Fruit fly (Drosophila melanogaster) whole organism, prepupa: ENCODE data around the gene CG8034.
A peak's percentile ranks its signal among the peaks of the same experiment; 100 is the strongest.

Experiments used
- Blimp-1 ChIP-seq: fragments of 200-800 bp; sonication (Bioruptor generic); optimal IDR thresholded peaks from 3 replicates; lab custom pipeline; 2017; ENCODE audit warnings: missing biosample characterization, missing genetic modification characterization, mild to moderate bottlenecking, moderate library complexity, missing genetic modification reagents
- CG10631 ChIP-seq: fragments of 200-800 bp; sonication (Bioruptor generic); optimal IDR thresholded peaks from 2 replicates; lab custom pipeline; 2016; ENCODE audit warnings: missing biosample characterization, missing genetic modification characterization
- CG11294 ChIP-seq: fragments of 200-800 bp; sonication (Bioruptor generic); IDR thresholded peaks from 2 replicates; pipeline ENCODE4 v1.3.6; 2022; ENCODE audit warnings: missing biosample characterization, missing genetic modification characterization
- CG11762 ChIP-seq: fragments of 200-800 bp; sonication (Bioruptor generic); optimal IDR thresholded peaks from 3 replicates; lab custom pipeline; 2016; ENCODE audit warnings: missing biosample characterization, missing genetic modification characterization; ENCODE audit not compliant: insufficient read depth
- CG15336 ChIP-seq: fragments of 200-800 bp; sonication (Bioruptor generic); IDR thresholded peaks from 2 replicates; pipeline ENCODE4 v1.3.6; 2022; ENCODE audit warnings: missing biosample characterization, missing genetic modification characterization
- CG1621 ChIP-seq: fragments of 200-800 bp; sonication (Bioruptor generic); optimal IDR thresholded peaks from 3 replicates; lab custom pipeline; 2018; ENCODE audit warnings: missing biosample characterization, mild to moderate bottlenecking, missing genetic modification characterization
- CG16779 ChIP-seq: fragments of 200-800 bp; sonication (Bioruptor generic); optimal IDR thresholded peaks from 3 replicates; lab custom pipeline; 2017; ENCODE audit warnings: missing biosample characterization, mild to moderate bottlenecking, missing genetic modification characterization
- CG3032 ChIP-seq: fragments of 200-800 bp; optimal IDR thresholded peaks from 2 replicates; lab custom pipeline; 2019; ENCODE audit warnings: missing biosample characterization, mild to moderate bottlenecking, missing genetic modification characterization, moderate library complexity
- CG31627 ChIP-seq: fragments of 200-800 bp; sonication (Bioruptor generic); optimal IDR thresholded peaks from 3 replicates; lab custom pipeline; 2016; ENCODE audit warnings: missing biosample characterization, missing genetic modification characterization
- CG32006 ChIP-seq: fragments of 200-800 bp; sonication (Bioruptor generic); optimal IDR thresholded peaks from 3 replicates; lab custom pipeline; 2017; ENCODE audit warnings: missing biosample characterization, mild to moderate bottlenecking, missing genetic modification characterization
- CG34406 ChIP-seq: fragments of 200-800 bp; sonication (Bioruptor generic); optimal IDR thresholded peaks from 3 replicates; lab custom pipeline; 2016; ENCODE audit warnings: missing biosample characterization, missing genetic modification characterization
- CG3919 ChIP-seq: fragments of 200-800 bp; sonication (Bioruptor generic); optimal IDR thresholded peaks from 3 replicates; lab custom pipeline; 2016; ENCODE audit warnings: missing biosample characterization, missing genetic modification characterization
- CG4318 ChIP-seq: fragments of 200-800 bp; sonication (Bioruptor generic); optimal IDR thresholded peaks from 3 replicates; lab custom pipeline; 2017; ENCODE audit warnings: missing biosample characterization, mild to moderate bottlenecking, missing genetic modification characterization
- CG6163 ChIP-seq: fragments of 200-800 bp; sonication (Bioruptor generic); IDR thresholded peaks from 3 replicates; pipeline ENCODE4 v1.3.6; 2022; ENCODE audit warnings: missing biosample characterization, missing genetic modification characterization
- CG6276 ChIP-seq: fragments of 200-800 bp; sonication (Bioruptor generic); optimal IDR thresholded peaks from 2 replicates; lab custom pipeline; 2017; ENCODE audit warnings: missing biosample characterization, mild to moderate bottlenecking, missing genetic modification characterization
- CG6808 ChIP-seq: fragments of 200-800 bp; sonication (Bioruptor generic); optimal IDR thresholded peaks from 3 replicates; lab custom pipeline; 2017; ENCODE audit warnings: missing biosample characterization, missing genetic modification characterization, mild to moderate bottlenecking, moderate library complexity, missing genetic modification reagents
- CG8119 ChIP-seq: fragments of 200-800 bp; sonication (Bioruptor generic); IDR thresholded peaks from 3 replicates; pipeline ENCODE4 v1.3.6; 2022; ENCODE audit warnings: missing biosample characterization, missing genetic modification characterization
- Eip75B ChIP-seq: fragments of 200-800 bp; sonication (Bioruptor generic); optimal IDR thresholded peaks from 3 replicates; lab custom pipeline; 2016; ENCODE audit warnings: missing biosample characterization, missing genetic modification characterization
- Eip78C ChIP-seq: fragments of 200-800 bp; sonication (Bioruptor generic); peaks from one replicate; lab custom pipeline; 2016; ENCODE audit warnings: missing biosample characterization, missing genetic modification characterization
- Eip93F ChIP-seq: fragments of 200-800 bp; sonication (Bioruptor generic); optimal IDR thresholded peaks from 2 replicates; lab custom pipeline; 2016; ENCODE audit warnings: missing biosample characterization, mild to moderate bottlenecking, missing genetic modification characterization
- Ets96B ChIP-seq: fragments of 200-800 bp; optimal IDR thresholded peaks from 2 replicates; lab custom pipeline; 2019; ENCODE audit warnings: missing biosample characterization, mild to moderate bottlenecking, missing genetic modification characterization, moderate library complexity
- Gug ChIP-seq: fragments of 200-800 bp; sonication (Bioruptor generic); IDR thresholded peaks from 2 replicates; pipeline ENCODE4 v1.3.6; 2022; ENCODE audit warnings: missing biosample characterization, missing genetic modification characterization
- Hr4 ChIP-seq: fragments of 200-800 bp; sonication (Bioruptor generic); optimal IDR thresholded peaks from 3 replicates; lab custom pipeline; 2016; ENCODE audit warnings: missing biosample characterization, missing genetic modification characterization
- Lpt ChIP-seq: fragments of 200-800 bp; sonication (Bioruptor generic); optimal IDR thresholded peaks from 3 replicates; lab custom pipeline; 2016; ENCODE audit warnings: missing biosample characterization, missing genetic modification characterization
- OdsH ChIP-seq: fragments of 200-800 bp; sonication (Bioruptor generic); optimal IDR thresholded peaks from 3 replicates; lab custom pipeline; 2016; ENCODE audit warnings: missing biosample characterization, missing genetic modification characterization
- Smox ChIP-seq: fragments of 200-800 bp; sonication (Bioruptor generic); optimal IDR thresholded peaks from 3 replicates; lab custom pipeline; 2016; ENCODE audit warnings: missing biosample characterization, missing genetic modification characterization
- Sox102F ChIP-seq: fragments of 200-800 bp; sonication (Bioruptor generic); optimal IDR thresholded peaks from 2 replicates; lab custom pipeline; 2016; ENCODE audit warnings: missing biosample characterization, mild to moderate bottlenecking, missing genetic modification characterization
- Sox14 ChIP-seq: fragments of 200-800 bp; sonication (Bioruptor generic); optimal IDR thresholded peaks from 3 replicates; lab custom pipeline; 2016; ENCODE audit warnings: missing biosample characterization, missing genetic modification characterization
- Sox15 ChIP-seq: fragments of 200-800 bp; sonication (Bioruptor generic); optimal IDR thresholded peaks from 3 replicates; lab custom pipeline; 2016; ENCODE audit warnings: missing biosample characterization, missing genetic modification characterization
- achi ChIP-seq: fragments of 200-800 bp; sonication (Bioruptor generic); optimal IDR thresholded peaks from 3 replicates; lab custom pipeline; 2016; ENCODE audit warnings: missing biosample characterization, missing genetic modification characterization
- acj6 ChIP-seq: fragments of 200-800 bp; sonication (Bioruptor generic); optimal IDR thresholded peaks from 3 replicates; lab custom pipeline; 2016; ENCODE audit warnings: missing biosample characterization, missing genetic modification characterization
- cyc ChIP-seq: fragments of 200-800 bp; sonication (Bioruptor generic); optimal IDR thresholded peaks from 3 replicates; lab custom pipeline; 2016; ENCODE audit warnings: missing biosample characterization, missing genetic modification characterization
- dsx ChIP-seq: fragments of 200-800 bp; optimal IDR thresholded peaks from 3 replicates; lab custom pipeline; 2019; ENCODE audit warnings: missing biosample characterization, mild to moderate bottlenecking, missing genetic modification characterization, moderate library complexity; ENCODE audit not compliant: poor library complexity, severe bottlenecking
- eg ChIP-seq: fragments of 200-800 bp; sonication (Bioruptor generic); IDR thresholded peaks from 3 replicates; pipeline ENCODE4 v1.3.6; 2022; ENCODE audit warnings: missing biosample characterization, missing genetic modification characterization
- esn ChIP-seq: fragments of 200-800 bp; sonication (Bioruptor generic); optimal IDR thresholded peaks from 2 replicates; lab custom pipeline; 2016; ENCODE audit warnings: missing biosample characterization, mild to moderate bottlenecking, missing genetic modification characterization, moderate library complexity
- fd59A ChIP-seq: fragments of 200-800 bp; sonication (Bioruptor generic); optimal IDR thresholded peaks from 2 replicates; lab custom pipeline; 2017; ENCODE audit warnings: missing biosample characterization, mild to moderate bottlenecking, missing genetic modification characterization, missing genetic modification reagents
- fd85E ChIP-seq: fragments of 200-800 bp; sonication (Bioruptor generic); optimal IDR thresholded peaks from 3 replicates; lab custom pipeline; 2016; ENCODE audit warnings: missing biosample characterization, missing genetic modification characterization
- fkh ChIP-seq: fragments of 200-800 bp; sonication (Bioruptor generic); optimal IDR thresholded peaks from 3 replicates; lab custom pipeline; 2017; ENCODE audit warnings: missing biosample characterization, mild to moderate bottlenecking, missing genetic modification characterization, moderate library complexity
- lz ChIP-seq: fragments of 200-800 bp; sonication (Bioruptor generic); optimal IDR thresholded peaks from 3 replicates; lab custom pipeline; 2016; ENCODE audit warnings: missing biosample characterization, missing genetic modification characterization
- pdm3 ChIP-seq: fragments of 200-800 bp; sonication (Bioruptor generic); optimal IDR thresholded peaks from 3 replicates; lab custom pipeline; 2016; ENCODE audit warnings: missing biosample characterization, missing genetic modification characterization
- salr ChIP-seq, 2 experiments: fragments of 200-800 bp; sonication (Bioruptor generic); optimal IDR thresholded peaks; 3 replicates each; lab custom pipeline; 2016 to 2018; ENCODE audit warnings: missing biosample characterization in 2 of 2, missing genetic modification characterization in 2 of 2, mild to moderate bottlenecking in 1 of 2
- svp ChIP-seq: fragments of 200-800 bp; sonication (Bioruptor generic); peaks from one replicate; lab custom pipeline; 2016; ENCODE audit warnings: missing biosample characterization, missing genetic modification characterization
- topi ChIP-seq: fragments of 200-800 bp; sonication (Bioruptor generic); optimal IDR thresholded peaks from 3 replicates; lab custom pipeline; 2016; ENCODE audit warnings: missing biosample characterization, missing genetic modification characterization
- vri ChIP-seq: fragments of 200-800 bp; sonication (Bioruptor generic); optimal IDR thresholded peaks from 3 replicates; lab custom pipeline; 2016; ENCODE audit warnings: missing biosample characterization, mild to moderate bottlenecking, missing genetic modification characterization

CG8034 gene

DNA sequence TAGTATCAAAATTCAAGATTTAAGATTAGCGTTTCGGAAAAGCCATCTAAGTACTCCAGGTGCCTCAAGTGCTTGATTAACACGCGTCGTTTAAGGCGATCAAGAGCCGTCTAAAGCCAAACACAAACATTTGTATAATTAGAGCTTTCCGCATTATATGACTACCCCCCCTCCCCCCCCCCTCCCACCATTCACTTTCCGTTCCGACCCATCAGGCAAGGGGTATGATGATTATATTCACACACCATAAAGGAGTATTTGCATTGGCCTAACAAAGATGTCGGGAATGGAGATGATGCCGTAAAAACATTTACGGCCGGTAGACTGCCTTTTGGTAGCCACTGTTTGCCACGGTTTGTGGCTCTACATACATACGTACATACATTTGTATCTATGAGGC lies 8.6 kb upstream of the CG8034 start:
- TF ChIP-seq Eip93F (GFP tag; lab: Kevin White, UChicago) (no peak), dsx (GFP tag; lab: Kevin White, UChicago) (no peak), fkh (GFP tag; lab: Kevin White, UChicago) (peak; percentile 82)

DNA sequence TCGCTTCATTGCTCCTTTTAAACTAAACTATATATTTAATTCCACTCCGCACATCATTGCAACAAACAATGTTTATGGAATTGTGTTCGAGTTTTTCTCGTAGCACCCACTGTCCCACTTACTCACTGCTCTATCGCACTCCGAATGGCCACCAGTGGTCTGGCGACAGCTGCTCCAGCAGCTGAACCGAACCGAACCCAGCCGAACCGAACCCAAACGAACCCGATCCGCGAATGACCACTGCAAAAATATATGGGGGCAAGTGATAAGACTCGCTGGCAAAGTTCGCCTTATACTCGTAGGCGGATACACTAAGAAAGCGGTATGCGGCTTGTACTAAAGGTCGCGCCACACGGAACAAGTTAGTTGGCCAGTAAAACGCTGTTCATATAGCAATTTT lies 7.2 kb upstream of the CG8034 start:
- TF ChIP-seq Eip78C (GFP tag; lab: Kevin White, UChicago) (peak; percentile 26), CG16779 (tag; lab: Kevin White, UChicago) (no peak), svp (GFP tag; lab: Kevin White, UChicago) (peak; percentile 86)

- TF ChIP-seq svp (GFP tag; lab: Kevin White, UChicago) (no peak), CG32006 (no peak), CG16779 (tag; lab: Kevin White, UChicago) (no peak), cyc (GFP tag; lab: Kevin White, UChicago) (no peak), OdsH (GFP tag; lab: Kevin White, UChicago) (no peak), achi (GFP tag; lab: Kevin White, UChicago) (no peak), pdm3 (GFP tag; lab: Kevin White, UChicago) (no peak), CG10631 (GFP tag; lab: Kevin White, UChicago) (no peak), Eip75B (no peak), Gug (no peak), CG1621 (no peak)
These were observed 1.4 kb upstream of the CG8034 start for dm6 chrX:19299367-19299766.

- peak; percentile 52 for TF ChIP-seq esn (GFP tag; lab: Kevin White, UChicago)
- peak; percentile 43 for TF ChIP-seq CG3032
- peak; percentile 63 for TF ChIP-seq lz (GFP tag; lab: Kevin White, UChicago)
- TF ChIP-seq CG32006: peak; percentile 23
- no peak for TF ChIP-seq Lpt
- no peak for TF ChIP-seq vri (GFP tag; lab: Kevin White, UChicago)
- TF ChIP-seq salr (GFP tag; optimal IDR thresholded peaks at IDR 0.05; lab: Kevin White, UChicago): no peak
- TF ChIP-seq Eip93F (GFP tag; lab: Kevin White, UChicago): peak; percentile 39
- peak; percentile 64 for TF ChIP-seq Hr4 (GFP tag; lab: Kevin White, UChicago)
- TF ChIP-seq dsx (GFP tag; lab: Kevin White, UChicago): peak; percentile 63
- peak; percentile 21; the same call in 1 of the 2 replicates for TF ChIP-seq Gug
- peak; percentile 74 for TF ChIP-seq Sox102F (GFP tag; lab: Kevin White, UChicago)
- TF ChIP-seq fd85E (GFP tag; lab: Kevin White, UChicago): no peak
- peak; percentile 80 for TF ChIP-seq eg (GFP tag; lab: Robert Waterston, UW)
- TF ChIP-seq CG11294 (GFP tag; lab: Robert Waterston, UW): peak; percentile 30; the same call in 1 of the 2 replicates
- TF ChIP-seq achi (GFP tag; lab: Kevin White, UChicago): peak; percentile 53
- peak; percentile 29 for TF ChIP-seq Sox15 (GFP tag; lab: Kevin White, UChicago)
- peak; percentile 71 for TF ChIP-seq CG15336 (GFP tag; lab: Robert Waterston, UW)
- peak; percentile 51 for TF ChIP-seq Ets96B (tag; lab: Kevin White, UChicago)
- TF ChIP-seq Blimp-1 (GFP tag; lab: Kevin White, UChicago): no peak
- TF ChIP-seq CG8119: peak; percentile 67
- peak; percentile 39 for TF ChIP-seq OdsH (GFP tag; lab: Kevin White, UChicago)
- peak; percentile 57 for TF ChIP-seq CG31627 (GFP tag; lab: Kevin White, UChicago)
- TF ChIP-seq Smox: peak; percentile 51
- no peak for TF ChIP-seq CG16779 (tag; lab: Kevin White, UChicago)
- peak; percentile 63; the same call in 1 of the 3 replicates for TF ChIP-seq CG6163 (GFP tag; lab: Robert Waterston, UW)
- TF ChIP-seq CG6276 (GFP tag; lab: Kevin White, UChicago): peak; percentile 17
- peak; percentile 90 for TF ChIP-seq Eip78C (GFP tag; lab: Kevin White, UChicago)
- TF ChIP-seq CG11762 (GFP tag; lab: Kevin White, UChicago): peak; percentile 39
- TF ChIP-seq CG3919 (GFP tag; lab: Kevin White, UChicago): peak; percentile 46
- peak; percentile 57 for TF ChIP-seq acj6 (GFP tag; lab: Kevin White, UChicago)
- TF ChIP-seq fd59A: peak; percentile 43
- peak; percentile 16 for TF ChIP-seq CG4318 (GFP tag; lab: Kevin White, UChicago)
- TF ChIP-seq CG34406 (GFP tag; lab: Kevin White, UChicago): peak; percentile 31
- TF ChIP-seq CG10631 (GFP tag; lab: Kevin White, UChicago): peak; percentile 50
- TF ChIP-seq svp (GFP tag; lab: Kevin White, UChicago): peak; percentile 74
- TF ChIP-seq topi (GFP tag; lab: Kevin White, UChicago): peak; percentile 66
- TF ChIP-seq Sox14 (GFP tag; lab: Kevin White, UChicago): peak; percentile 25
- peak; percentile 25 for TF ChIP-seq CG6808 (GFP tag; lab: Kevin White, UChicago)
These were observed 788 bp upstream of the CG8034 start for dm6 chrX:19298785-19299114.
